Worm (Caenorhabditis elegans): Measurements from ENCODE around the gene lys-6.
A peak's percentile ranks its signal among the peaks of the same experiment; 100 is the strongest.

Gene lys-6

ce11 chrIV:11599717-11600116 is 28.0 kb downstream of the lys-6 start:
- TF ChIP-seq hmbx-1 (tag; optimal IDR thresholded peaks at IDR 0.05) (no peak), ets-7 (tag; optimal IDR thresholded peaks at IDR 0.05) (no peak), scrt-1 (GFP tag; IDR thresholded peaks at IDR 0.05) (no peak), aly-1 (tag; optimal IDR thresholded peaks at IDR 0.05) (no peak), ceh-36 (tag; optimal IDR thresholded peaks at IDR 0.05) (no peak), ceh-13 (GFP tag; optimal IDR thresholded peaks at IDR 0.05) (no peak), B0310.2 (tag; optimal IDR thresholded peaks at IDR 0.05) (no peak), tbx-11 (GFP tag; IDR thresholded peaks at IDR 0.05) (no peak), hnd-1 (tag; optimal IDR thresholded peaks at IDR 0.05) (no peak), sea-1 (GFP tag; conservative IDR thresholded peaks at IDR 0.05) (no peak)

DNA sequence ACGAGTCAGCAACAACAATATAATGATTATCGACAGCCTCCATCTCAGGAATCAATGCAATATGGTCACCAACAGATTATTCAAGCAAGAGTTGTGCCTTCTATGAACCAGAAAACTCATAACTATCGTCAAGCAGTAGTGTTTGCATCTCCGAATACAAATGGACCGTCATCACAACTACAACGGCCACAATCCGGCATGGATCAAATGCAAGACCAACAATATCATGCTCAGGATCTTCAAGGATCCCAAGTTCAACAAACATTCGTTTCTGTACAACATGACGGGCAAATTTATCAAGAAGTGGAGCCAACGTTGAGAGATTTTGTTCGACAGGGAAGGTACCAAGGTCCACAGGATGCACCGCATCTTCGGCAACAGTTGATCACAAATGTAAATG is 30.7 kb downstream of the lys-6 start:
- TF ChIP-seq sea-1 (GFP tag; conservative IDR thresholded peaks at IDR 0.05) (no peak), tbx-11 (GFP tag; IDR thresholded peaks at IDR 0.05) (no peak), tra-4 (tag; optimal IDR thresholded peaks at IDR 0.05) (no peak), aly-1 (tag; optimal IDR thresholded peaks at IDR 0.05) (no peak), hmg-4 (GFP tag; optimal IDR thresholded peaks at IDR 0.05) (no peak), ceh-36 (tag; optimal IDR thresholded peaks at IDR 0.05) (no peak), ama-1 (optimal IDR thresholded peaks at IDR 0.05) (no peak), B0310.2 (tag; optimal IDR thresholded peaks at IDR 0.05) (no peak), hmbx-1 (tag; optimal IDR thresholded peaks at IDR 0.05) (no peak), pes-1 (GFP tag; IDR thresholded peaks at IDR 0.05) (no peak), hnd-1 (tag; optimal IDR thresholded peaks at IDR 0.05) (no peak), F13C5.2 (tag; optimal IDR thresholded peaks at IDR 0.05) (no peak), ets-7 (tag; optimal IDR thresholded peaks at IDR 0.05) (no peak), flt-1 (GFP tag; IDR thresholded peaks at IDR 0.05) (no peak), tbx-37 (GFP tag; conservative IDR thresholded peaks at IDR 0.05) (no peak), ceh-13 (GFP tag; optimal IDR thresholded peaks at IDR 0.05) (no peak)

DNA sequence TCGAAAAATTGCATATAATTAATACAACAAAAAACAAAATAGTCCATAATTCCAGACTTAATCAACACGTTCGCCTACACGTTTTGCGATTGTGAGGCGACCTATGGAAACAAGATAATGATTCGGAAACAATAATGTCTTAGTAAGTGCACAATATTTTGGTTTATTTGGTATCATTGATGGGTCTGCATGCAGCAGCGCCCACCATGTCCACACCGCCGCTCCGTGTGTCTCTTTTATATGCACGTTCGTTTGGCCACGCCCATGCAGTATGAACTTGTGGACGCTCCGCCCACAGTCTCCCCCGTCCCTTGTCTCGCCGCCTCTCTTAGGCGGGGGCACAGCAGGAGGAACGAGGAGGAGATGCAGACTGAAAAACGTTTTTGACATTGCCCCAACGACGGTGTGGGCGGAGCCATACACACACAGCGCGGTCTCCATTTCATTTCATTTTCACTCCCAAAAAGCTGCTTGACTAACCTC is 33.5 kb downstream of the lys-6 start, which contains the start of gene mig-38:
mig-38 (plus strand) TSS at position 54 of the 483 bp plus-strand sequence.
- TF ChIP-seq hmg-4 (GFP tag; optimal IDR thresholded peaks at IDR 0.05), result peak; percentile 45
- TF ChIP-seq sea-1 (GFP tag; conservative IDR thresholded peaks at IDR 0.05), result peak; percentile 48; the same call in 1 of the 2 replicates
- no peak for TF ChIP-seq F13C5.2 (tag; optimal IDR thresholded peaks at IDR 0.05)

ce11 chrIV:11593415-11594190 is 34.1 kb downstream of the lys-6 start, which contains the start of gene F40F11.3:
Gene F40F11.3, minus strand, starts transcription at chrIV:11594003.
- TF ChIP-seq tbx-11 (GFP tag; IDR thresholded peaks at IDR 0.05) (0 out of 2 replicates have a peak, but pooled peaks have one; percentile 14), hmg-4 (GFP tag; optimal IDR thresholded peaks at IDR 0.05) (peak; percentile 38), sea-1 (GFP tag; conservative IDR thresholded peaks at IDR 0.05) (no peak), F13C5.2 (tag; optimal IDR thresholded peaks at IDR 0.05) (peak; percentile 64)

DNA sequence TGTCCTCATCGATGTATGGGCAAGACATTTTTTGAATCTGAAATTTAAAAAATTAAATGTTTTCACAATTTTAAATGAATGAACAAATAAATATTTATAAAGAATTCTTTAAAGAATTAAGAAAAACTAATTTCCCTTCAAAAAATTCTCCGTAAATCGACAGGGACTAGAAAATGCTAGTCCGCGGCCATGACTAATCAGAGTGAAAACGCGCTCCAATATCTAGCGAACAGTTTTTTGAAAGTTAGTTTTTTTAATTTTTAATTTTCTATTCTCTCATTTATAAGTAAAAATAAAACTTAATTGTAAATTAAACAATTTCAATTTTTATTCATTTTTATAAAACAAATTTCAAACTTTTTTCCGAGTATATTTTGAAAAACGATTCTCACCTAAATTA is 34.9 kb downstream of the lys-6 start:
- TF ChIP-seq tbx-37 (GFP tag; conservative IDR thresholded peaks at IDR 0.05) (peak; percentile 73; the same call in 1 of the 2 replicates), ceh-36 (tag; optimal IDR thresholded peaks at IDR 0.05) (no peak), pes-1 (GFP tag; IDR thresholded peaks at IDR 0.05) (0 out of 2 replicates have a peak, but pooled peaks have one; percentile 28), F13C5.2 (tag; optimal IDR thresholded peaks at IDR 0.05) (no peak), hmbx-1 (tag; optimal IDR thresholded peaks at IDR 0.05) (no peak)

DNA sequence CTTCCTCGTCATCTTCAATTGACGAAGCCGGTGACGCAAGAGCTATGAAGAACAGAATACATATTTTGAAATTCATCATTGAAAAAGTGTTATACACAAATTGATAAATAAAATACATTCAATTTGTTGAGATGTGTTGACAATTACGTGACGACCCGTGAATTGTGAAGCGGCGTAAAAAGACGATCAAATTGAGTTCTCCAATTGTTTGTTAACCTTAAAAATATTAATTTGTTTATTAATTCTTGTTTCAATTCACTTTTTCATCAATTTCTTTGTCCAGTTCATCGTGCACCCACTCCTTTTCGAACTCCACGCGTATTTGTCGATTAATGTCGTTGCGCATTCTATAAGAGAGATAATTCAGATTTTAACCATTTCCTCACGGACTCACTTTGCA is 35.6 kb downstream of the lys-6 start, which contains the start of gene spe-36:
spe-36 (minus strand) TSS at position 101 of the 400 bp plus-strand sequence.
- TF ChIP-seq ceh-36 (tag; optimal IDR thresholded peaks at IDR 0.05) (no peak), pes-1 (GFP tag; IDR thresholded peaks at IDR 0.05) (no peak), tra-4 (tag; optimal IDR thresholded peaks at IDR 0.05) (no peak), F13C5.2 (tag; optimal IDR thresholded peaks at IDR 0.05) (no peak), scrt-1 (GFP tag; IDR thresholded peaks at IDR 0.05) (no peak), sea-1 (GFP tag; conservative IDR thresholded peaks at IDR 0.05) (no peak), hmg-4 (GFP tag; optimal IDR thresholded peaks at IDR 0.05) (no peak), tbx-11 (GFP tag; IDR thresholded peaks at IDR 0.05) (no peak), tbx-37 (GFP tag; conservative IDR thresholded peaks at IDR 0.05) (no peak), aly-1 (tag; optimal IDR thresholded peaks at IDR 0.05) (no peak), flt-1 (GFP tag; IDR thresholded peaks at IDR 0.05) (no peak), ets-7 (tag; optimal IDR thresholded peaks at IDR 0.05) (no peak), ama-1 (optimal IDR thresholded peaks at IDR 0.05) (no peak), ceh-13 (GFP tag; optimal IDR thresholded peaks at IDR 0.05) (no peak)

DNA sequence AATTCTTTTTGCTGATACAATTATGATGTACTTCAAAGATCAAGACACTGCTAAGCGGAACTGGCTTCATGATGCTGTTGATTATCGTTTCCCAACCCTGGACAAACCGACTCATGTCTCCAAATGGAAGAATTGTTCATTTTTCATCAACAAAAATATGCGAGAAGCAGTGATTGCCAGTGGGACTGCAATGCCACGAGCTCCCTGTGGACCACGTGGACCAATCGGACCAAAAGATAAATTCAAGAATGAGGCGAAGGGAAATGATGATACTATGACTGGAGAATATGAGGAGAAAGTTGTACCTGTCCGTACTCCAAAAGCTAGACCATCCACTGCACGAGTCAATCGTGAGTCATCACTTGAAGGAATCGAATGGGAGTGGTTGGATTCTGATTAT is 41.3 kb downstream of the lys-6 start:
- TF ChIP-seq flt-1 (GFP tag; IDR thresholded peaks at IDR 0.05) (no peak), hnd-1 (tag; optimal IDR thresholded peaks at IDR 0.05) (no peak), ceh-13 (GFP tag; optimal IDR thresholded peaks at IDR 0.05) (no peak), ceh-36 (tag; optimal IDR thresholded peaks at IDR 0.05) (no peak), tbx-11 (GFP tag; IDR thresholded peaks at IDR 0.05) (no peak), tra-4 (tag; optimal IDR thresholded peaks at IDR 0.05) (no peak), hmg-4 (GFP tag; optimal IDR thresholded peaks at IDR 0.05) (no peak), ama-1 (optimal IDR thresholded peaks at IDR 0.05) (no peak), ets-7 (tag; optimal IDR thresholded peaks at IDR 0.05) (no peak), hmbx-1 (tag; optimal IDR thresholded peaks at IDR 0.05) (no peak), B0310.2 (tag; optimal IDR thresholded peaks at IDR 0.05) (no peak)

DNA sequence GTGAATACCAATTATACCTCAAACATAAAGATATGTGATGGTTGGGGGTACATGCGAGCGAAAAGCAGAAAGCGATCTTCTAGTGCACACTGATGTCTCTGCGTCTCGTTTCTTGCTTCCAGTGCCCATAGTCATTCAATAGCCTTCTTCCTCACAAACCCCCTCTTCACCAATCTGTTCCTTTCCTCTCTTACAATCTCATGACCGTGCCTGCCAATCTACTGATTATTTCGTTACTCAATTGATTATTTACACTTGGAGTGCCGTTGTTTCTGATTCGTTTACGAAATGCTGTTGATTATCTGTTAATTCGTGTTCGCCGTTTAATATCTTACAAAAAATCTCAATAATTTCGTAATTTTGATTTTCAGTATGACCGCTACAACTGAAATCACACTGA is 42.9 kb downstream of the lys-6 start:
- no peak for TF ChIP-seq hmbx-1 (tag; optimal IDR thresholded peaks at IDR 0.05)
- TF ChIP-seq aly-1 (tag; optimal IDR thresholded peaks at IDR 0.05), result no peak
- TF ChIP-seq ets-7 (tag; optimal IDR thresholded peaks at IDR 0.05), result no peak
- no peak for TF ChIP-seq tbx-37 (GFP tag; conservative IDR thresholded peaks at IDR 0.05)
- TF ChIP-seq ceh-13 (GFP tag; optimal IDR thresholded peaks at IDR 0.05), result no peak
- no peak for TF ChIP-seq tbx-11 (GFP tag; IDR thresholded peaks at IDR 0.05)
